Worm (Caenorhabditis elegans) whole organism, late embryonic: ENCODE measurements around the gene nob-1.

Source experiments
- fkh-10 ChIP-seq: fragments of 150-350 bp; optimal IDR thresholded peaks from 2 replicates; lab custom pipeline; 2014; ENCODE audit warnings: missing biosample characterization, missing genetic modification reagents, missing genetic modification characterization
- ref-2 ChIP-seq: sonication (generic microtip); optimal IDR thresholded peaks from 2 replicates; lab custom pipeline; 2016; ENCODE audit warnings: missing genetic modification characterization, missing compliant biosample characterization

DNA sequence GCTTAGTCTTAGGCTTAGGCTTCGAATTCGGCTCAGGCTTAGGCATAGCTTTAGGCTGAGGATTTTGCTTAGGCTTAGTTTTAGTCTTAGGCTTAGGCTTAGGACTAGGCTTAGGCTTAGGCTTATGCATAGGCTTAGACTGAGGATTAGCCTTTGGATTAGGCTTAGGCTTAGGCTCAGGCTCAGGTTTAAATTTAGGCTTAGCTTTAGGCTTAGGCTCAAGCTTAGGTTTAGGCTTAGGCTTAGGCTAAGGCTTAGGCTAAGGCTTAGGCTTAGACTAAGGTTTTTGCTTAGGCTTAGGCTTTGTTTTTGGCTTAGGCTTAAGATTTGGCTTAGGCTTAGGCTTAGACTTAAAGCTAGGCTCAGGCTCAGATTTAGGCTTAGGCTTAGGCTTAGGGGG lies 47.6 kb upstream of the nob-1 start:
- TF ChIP-seq fkh-10 (GFP tag; lab: Kevin White, UChicago) (no peak), ref-2 (tag; lab: Kevin White, UChicago) (no peak)
